Worm (Caenorhabditis elegans) whole organism, L2 larva: ENCODE data around the gene C32A9.1.

ENCODE experiments used
- F13H6.1 ChIP-seq: sonication (generic microtip); optimal IDR thresholded peaks from 2 replicates; lab custom pipeline; 2016; ENCODE audit warnings: missing genetic modification characterization, missing compliant biosample characterization
- alr-1 ChIP-seq: fragments of 150-350 bp; optimal IDR thresholded peaks from 2 replicates; lab custom pipeline; 2014; ENCODE audit warnings: missing biosample characterization, missing genetic modification characterization
- ceh-82 ChIP-seq: fragments of 150-350 bp; optimal IDR thresholded peaks from 2 replicates; lab custom pipeline; 2014; ENCODE audit warnings: missing biosample characterization, missing genetic modification characterization
- elt-3 ChIP-seq: sonication (generic microtip); optimal IDR thresholded peaks from 2 replicates; lab custom pipeline; 2017; ENCODE audit warnings: missing biosample characterization, missing genetic modification characterization
- lin-13 ChIP-seq: fragments of 150-350 bp; optimal IDR thresholded peaks from 2 replicates; lab custom pipeline; 2014; ENCODE audit warnings: missing biosample characterization, missing genetic modification reagents, missing genetic modification characterization
- lsy-2 ChIP-seq, 2 experiments: fragments of 150-350 bp in 1 of 2; sonication (generic microtip) in 1 of 2; optimal IDR thresholded peaks; 2 replicates each; lab custom pipeline; 2014 to 2017; ENCODE audit warnings: missing biosample characterization in 2 of 2, missing genetic modification characterization in 2 of 2
- nhr-6 ChIP-seq: fragments of 150-350 bp; optimal IDR thresholded peaks from 2 replicates; lab custom pipeline; 2014; ENCODE audit warnings: missing biosample characterization, missing genetic modification characterization
- snpc-4 ChIP-seq: fragments of 150-350 bp; optimal IDR thresholded peaks from 2 replicates; lab custom pipeline; 2014; ENCODE audit warnings: missing biosample characterization, missing genetic modification characterization
- ztf-1 ChIP-seq: fragments of 200-800 bp; sonication (Bioruptor generic); conservative IDR thresholded peaks from 2 replicates; pipeline ENCODE4 v1.3.6; 2022; ENCODE audit warnings: missing genetic modification characterization, missing compliant biosample characterization

DNA sequence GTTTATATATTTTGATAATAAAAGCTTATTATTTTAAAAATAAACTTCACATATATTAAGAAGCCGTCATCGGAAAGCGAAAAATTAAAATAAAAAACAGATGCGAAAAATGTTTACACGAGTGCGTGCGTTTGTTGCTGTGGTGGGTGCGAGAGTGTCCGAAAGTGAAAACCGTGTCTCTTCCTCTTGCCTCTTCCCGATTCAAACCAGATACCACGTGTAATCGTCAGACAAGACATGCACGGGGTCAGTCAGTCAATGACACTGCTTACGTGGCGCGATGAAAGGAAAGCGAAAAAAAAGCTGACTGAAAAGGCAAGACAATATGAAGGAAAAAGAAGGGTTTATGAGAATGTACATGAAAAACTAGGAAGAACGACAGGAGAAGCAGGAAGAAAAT lies 29.1 kb downstream of the C32A9.1 start:
- no peak for TF ChIP-seq ceh-82 (tag; lab: Kevin White, UChicago)
- TF ChIP-seq alr-1: no peak
- TF ChIP-seq ztf-1 (GFP tag; lab: Robert Waterston, UW): no peak
- no peak for TF ChIP-seq snpc-4
- no peak for TF ChIP-seq elt-3 (tag; lab: Kevin White, UChicago)
- TF ChIP-seq nhr-6 (tag; lab: Kevin White, UChicago): no peak
- no peak for TF ChIP-seq lsy-2 (tag; optimal IDR thresholded peaks at IDR 0.05; lab: Kevin White, UChicago)
- no peak for TF ChIP-seq lin-13 (GFP tag; lab: Kevin White, UChicago)
- no peak for TF ChIP-seq F13H6.1 (tag; lab: Kevin White, UChicago)
